Worm (Caenorhabditis elegans) whole organism, L3 larva: ENCODE data around the gene F59E11.7.

Experiments
- R02D3.7 ChIP-seq: fragments of 150-350 bp; optimal IDR thresholded peaks from 2 replicates; lab custom pipeline; 2014; ENCODE audit warnings: missing biosample characterization, missing genetic modification characterization
- ZK546.5 ChIP-seq: sonication (generic microtip); optimal IDR thresholded peaks from 2 replicates; lab custom pipeline; 2017; ENCODE audit warnings: missing biosample characterization, missing genetic modification characterization
- ama-1 ChIP-seq: fragments of 150-350 bp; optimal IDR thresholded peaks from 2 replicates; lab custom pipeline; 2018
- ceh-28 ChIP-seq: fragments of 150-350 bp; optimal IDR thresholded peaks from 2 replicates; lab custom pipeline; 2014; ENCODE audit warnings: missing biosample characterization, missing genetic modification reagents, missing genetic modification characterization
- ceh-9 ChIP-seq: sonication (generic microtip); optimal IDR thresholded peaks from 2 replicates; lab custom pipeline; 2018; ENCODE audit warnings: missing biosample characterization, missing genetic modification characterization
- daf-12 ChIP-seq: fragments of 150-350 bp; optimal IDR thresholded peaks from 2 replicates; lab custom pipeline; 2014; ENCODE audit warnings: missing biosample characterization, missing genetic modification reagents, missing genetic modification characterization
- egl-27 ChIP-seq: sonication (generic microtip); optimal IDR thresholded peaks from 4 replicates; lab custom pipeline; 2017; ENCODE audit warnings: missing biosample characterization, missing genetic modification reagents, missing genetic modification characterization
- egl-5 ChIP-seq: fragments of 150-350 bp; optimal IDR thresholded peaks from 2 replicates; lab custom pipeline; 2017; ENCODE audit warnings: missing biosample characterization, missing genetic modification reagents, missing genetic modification characterization, inconsistent platforms
- elt-3 ChIP-seq, 3 experiments: fragments of 150-350 bp in 1 of 3; sonication (generic microtip) in 2 of 3; optimal IDR thresholded peaks; 2 replicates in 2 of 3; 4 replicates in 1 of 3; lab custom pipeline; 2014 to 2017; ENCODE audit warnings: missing biosample characterization in 3 of 3, missing genetic modification characterization in 3 of 3
- eor-1 ChIP-seq, 2 experiments: fragments of 150-350 bp; optimal IDR thresholded peaks; 2 replicates each; lab custom pipeline; 2014 to 2018; ENCODE audit warnings: missing biosample characterization in 2 of 2, missing genetic modification characterization in 2 of 2
- fkh-2 ChIP-seq: fragments of 150-350 bp; optimal IDR thresholded peaks from 2 replicates; lab custom pipeline; 2014; ENCODE audit warnings: missing biosample characterization, missing genetic modification reagents, missing genetic modification characterization
- fos-1 ChIP-seq: fragments of 150-350 bp; optimal IDR thresholded peaks from 2 replicates; lab custom pipeline; 2014; ENCODE audit warnings: missing biosample characterization, missing genetic modification characterization
- hmg-11 ChIP-seq: sonication (generic microtip); optimal IDR thresholded peaks from 2 replicates; lab custom pipeline; 2016; ENCODE audit warnings: missing genetic modification characterization, missing compliant biosample characterization
- jun-1 ChIP-seq: fragments of 150-350 bp; optimal IDR thresholded peaks from 2 replicates; lab custom pipeline; 2014; ENCODE audit warnings: missing biosample characterization, missing genetic modification reagents, missing genetic modification characterization
- lin-15B ChIP-seq: fragments of 150-350 bp; optimal IDR thresholded peaks from 2 replicates; lab custom pipeline; 2014; ENCODE audit warnings: missing biosample characterization, missing genetic modification characterization
- lin-39 ChIP-seq: fragments of 150-350 bp; optimal IDR thresholded peaks from 2 replicates; lab custom pipeline; 2018; ENCODE audit warnings: missing biosample characterization, missing genetic modification reagents, missing genetic modification characterization
- mdl-1 ChIP-seq: fragments of 150-350 bp; optimal IDR thresholded peaks from 2 replicates; lab custom pipeline; 2014; ENCODE audit warnings: missing biosample characterization, missing genetic modification characterization
- mml-1 ChIP-seq: fragments of 150-350 bp; sonication (generic microtip); optimal IDR thresholded peaks from 3 replicates; lab custom pipeline; 2014; ENCODE audit warnings: missing biosample characterization, missing genetic modification characterization
- nfya-1 ChIP-seq: sonication (generic microtip); optimal IDR thresholded peaks from 2 replicates; lab custom pipeline; 2017; ENCODE audit warnings: missing genetic modification characterization, mild to moderate bottlenecking, missing compliant biosample characterization, antibody characterized with exemption, moderate library complexity; ENCODE audit not compliant: insufficient read depth
- nhr-11 ChIP-seq: fragments of 150-350 bp; optimal IDR thresholded peaks from 2 replicates; lab custom pipeline; 2014; ENCODE audit warnings: missing biosample characterization, missing genetic modification characterization
- nhr-12 ChIP-seq: fragments of 150-350 bp; optimal IDR thresholded peaks from 2 replicates; lab custom pipeline; 2014; ENCODE audit warnings: missing biosample characterization, missing genetic modification characterization
- nhr-23 ChIP-seq: fragments of 150-350 bp; optimal IDR thresholded peaks from 2 replicates; lab custom pipeline; 2014; ENCODE audit warnings: missing biosample characterization, missing genetic modification reagents, missing genetic modification characterization
- nhr-237 ChIP-seq: fragments of 150-350 bp; optimal IDR thresholded peaks from 2 replicates; lab custom pipeline; 2014; ENCODE audit warnings: missing biosample characterization, missing genetic modification characterization
- nhr-25 ChIP-seq: sonication (generic microtip); optimal IDR thresholded peaks from 2 replicates; lab custom pipeline; 2017; ENCODE audit warnings: missing biosample characterization, missing genetic modification characterization
- nhr-28 ChIP-seq: fragments of 150-350 bp; optimal IDR thresholded peaks from 2 replicates; lab custom pipeline; 2014; ENCODE audit warnings: missing biosample characterization, missing genetic modification characterization
- nhr-43 ChIP-seq: sonication (generic microtip); optimal IDR thresholded peaks from 2 replicates; lab custom pipeline; 2016; ENCODE audit warnings: mild to moderate bottlenecking, missing genetic modification characterization, missing compliant biosample characterization; ENCODE audit not compliant: poor library complexity, severe bottlenecking
- nhr-67 ChIP-seq: fragments of 150-350 bp; optimal IDR thresholded peaks from 2 replicates; lab custom pipeline; 2014; ENCODE audit warnings: missing biosample characterization, missing genetic modification characterization
- nhr-76 ChIP-seq: fragments of 150-350 bp; sonication (generic microtip); optimal IDR thresholded peaks from 5 replicates; lab custom pipeline; 2014; ENCODE audit warnings: missing biosample characterization, missing genetic modification characterization
- nhr-77 ChIP-seq: fragments of 150-350 bp; optimal IDR thresholded peaks from 2 replicates; lab custom pipeline; 2014; ENCODE audit warnings: missing biosample characterization, missing genetic modification characterization
- sea-2 ChIP-seq: fragments of 150-350 bp; sonication (generic microtip); optimal IDR thresholded peaks from 4 replicates; lab custom pipeline; 2014; ENCODE audit warnings: missing biosample characterization, missing genetic modification reagents, missing genetic modification characterization
- snpc-4 ChIP-seq: fragments of 150-350 bp; optimal IDR thresholded peaks from 2 replicates; lab custom pipeline; 2014; ENCODE audit warnings: missing biosample characterization, missing genetic modification characterization
- tbx-2 ChIP-seq: sonication (generic microtip); optimal IDR thresholded peaks from 2 replicates; lab custom pipeline; 2016; ENCODE audit warnings: mild to moderate bottlenecking, missing genetic modification characterization, missing compliant biosample characterization
- unc-39 ChIP-seq: sonication (generic microtip); optimal IDR thresholded peaks from 4 replicates; lab custom pipeline; 2017; ENCODE audit warnings: missing biosample characterization, missing genetic modification characterization
- unc-62 ChIP-seq: fragments of 150-350 bp; sonication (generic microtip); optimal IDR thresholded peaks from 4 replicates; lab custom pipeline; 2014; ENCODE audit warnings: missing biosample characterization, missing genetic modification reagents, missing genetic modification characterization
- zag-1 ChIP-seq: fragments of 150-350 bp; optimal IDR thresholded peaks from 2 replicates; lab custom pipeline; 2014; ENCODE audit warnings: missing biosample characterization, missing genetic modification characterization
- ztf-4 ChIP-seq: fragments of 150-350 bp; optimal IDR thresholded peaks from 2 replicates; lab custom pipeline; 2014; ENCODE audit warnings: missing biosample characterization, missing genetic modification characterization

The F59E11.7 gene

DNA sequence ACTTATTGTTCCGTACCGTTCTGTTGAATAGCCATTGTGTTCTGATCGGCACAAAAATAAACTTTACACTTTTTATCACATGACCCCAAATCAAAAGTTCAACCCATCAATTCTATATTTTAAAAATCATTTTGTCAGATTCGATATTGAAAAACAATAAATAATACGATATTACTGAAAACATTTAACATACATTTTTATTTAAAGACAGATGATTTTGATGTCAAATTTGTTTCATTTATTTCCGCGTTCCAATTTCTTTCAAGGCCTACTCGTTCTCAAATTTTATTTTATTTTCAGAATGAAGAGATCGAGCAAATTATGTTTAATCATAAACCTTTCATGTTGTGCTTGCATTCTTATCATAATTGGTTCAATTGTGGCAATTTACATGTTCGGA lies 4.8 kb downstream of the F59E11.7 start, which contains the start of gene F59E11.5:
Gene F59E11.5 (plus strand): TSS at position 301 of the 400 bp plus-strand sequence.
- TF ChIP-seq unc-62 (GFP tag; lab: Kevin White, UChicago) (no peak), snpc-4 (no peak), hmg-11 (no peak), daf-12 (tag; lab: Kevin White, UChicago) (no peak), mdl-1 (tag; lab: Kevin White, UChicago) (no peak), nhr-43 (no peak), zag-1 (tag; lab: Kevin White, UChicago) (no peak), lin-39 (tag; lab: Kevin White, UChicago) (no peak), ama-1 (no peak), fos-1 (tag; lab: Kevin White, UChicago) (no peak), nhr-25 (tag; lab: Kevin White, UChicago) (no peak), ztf-4 (tag; lab: Kevin White, UChicago) (no peak), nhr-12 (tag; lab: Kevin White, UChicago) (no peak), unc-39 (tag; lab: Kevin White, UChicago) (no peak), nhr-77 (tag; lab: Kevin White, UChicago) (no peak)

ce11 chrV:9001175-9001574 lies 11.1 kb downstream of the F59E11.7 start, which contains the start of gene F59E11.2:
TSS of gene F59E11.2 (plus strand) at chrV:9001475.
- TF ChIP-seq egl-27 (tag; lab: Kevin White, UChicago) (no peak), nhr-25 (tag; lab: Kevin White, UChicago) (no peak), nhr-77 (tag; lab: Kevin White, UChicago) (no peak), ZK546.5 (no peak), mdl-1 (tag; lab: Kevin White, UChicago) (no peak), mml-1 (tag; lab: Kevin White, UChicago) (no peak), ztf-4 (tag; lab: Kevin White, UChicago) (no peak), elt-3 (tag; optimal IDR thresholded peaks at IDR 0.05; lab: Kevin White, UChicago) (no peak), ama-1 (no peak), egl-5 (tag; lab: Kevin White, UChicago) (no peak), tbx-2 (tag; lab: Kevin White, UChicago) (no peak), nhr-76 (tag; lab: Kevin White, UChicago) (no peak), nhr-67 (tag; lab: Kevin White, UChicago) (no peak), ceh-28 (tag; lab: Kevin White, UChicago) (no peak)

DNA sequence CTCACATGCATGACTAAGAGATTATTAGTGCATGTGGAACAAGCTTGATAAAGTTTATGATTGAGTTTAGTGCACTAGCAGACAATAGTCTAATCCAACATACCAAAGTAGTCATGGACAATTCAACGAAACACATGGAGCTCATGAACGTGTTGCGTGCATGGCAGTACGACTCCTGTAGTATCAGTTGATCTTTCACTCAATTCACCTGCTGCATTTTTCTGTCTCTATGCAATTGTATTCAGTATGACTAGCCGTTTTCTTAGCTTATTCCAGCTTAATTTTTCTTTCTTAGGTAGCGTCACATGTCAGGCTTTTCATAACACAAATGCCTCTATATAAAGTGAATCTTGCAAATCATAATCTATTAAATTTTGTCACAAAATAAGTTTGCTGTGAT lies 13.2 kb downstream of the F59E11.7 start, which contains the start of gene srx-1:
Gene srx-1 (plus strand): TSS at position 382 of the 400 bp plus-strand sequence.
- TF ChIP-seq mdl-1 (tag; lab: Kevin White, UChicago): no peak
- TF ChIP-seq eor-1 (tag; optimal IDR thresholded peaks at IDR 0.05; lab: Kevin White, UChicago): no peak
- TF ChIP-seq fkh-2 (tag; lab: Kevin White, UChicago): no peak
- no peak for TF ChIP-seq nhr-11 (tag; lab: Kevin White, UChicago)
- TF ChIP-seq sea-2 (GFP tag; lab: Kevin White, UChicago): no peak
- no peak for TF ChIP-seq hmg-11
- TF ChIP-seq nhr-12 (tag; lab: Kevin White, UChicago): no peak
- no peak for TF ChIP-seq zag-1 (tag; lab: Kevin White, UChicago)
- no peak for TF ChIP-seq nhr-237
- no peak for TF ChIP-seq nhr-25 (tag; lab: Kevin White, UChicago)
- no peak for TF ChIP-seq egl-27 (tag; lab: Kevin White, UChicago)
- no peak for TF ChIP-seq nhr-28
- no peak for TF ChIP-seq lin-15B (tag; lab: Kevin White, UChicago)
- TF ChIP-seq jun-1: no peak
- no peak for TF ChIP-seq daf-12 (tag; lab: Kevin White, UChicago)

DNA sequence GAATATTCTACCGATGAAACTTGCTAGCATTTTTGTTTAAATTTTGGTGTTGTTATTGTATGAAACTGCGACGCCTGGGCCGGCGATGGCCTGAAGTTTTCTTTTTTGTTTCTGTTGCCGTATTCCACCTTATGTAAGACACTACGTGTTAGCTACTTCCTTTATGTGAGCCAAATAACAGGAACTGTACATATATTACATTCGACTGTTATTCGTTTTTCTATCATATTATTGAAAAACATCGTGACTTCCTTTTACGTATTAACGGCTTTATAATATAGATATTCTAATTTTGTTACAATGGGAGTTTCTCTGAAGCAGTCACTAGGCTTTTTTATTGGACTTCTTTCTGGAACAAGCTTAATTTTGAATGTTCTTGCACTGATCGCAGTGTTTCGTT lies 15.2 kb downstream of the F59E11.7 start, which contains the start of gene srx-3:
Gene srx-3 (plus strand): TSS at position 301 of the 400 bp plus-strand sequence.
- TF ChIP-seq ceh-9 (tag; lab: Kevin White, UChicago) (no peak), eor-1 (tag; optimal IDR thresholded peaks at IDR 0.05; lab: Kevin White, UChicago) (no peak), R02D3.7 (tag; lab: Kevin White, UChicago) (no peak), hmg-11 (no peak), nhr-11 (tag; lab: Kevin White, UChicago) (no peak), nhr-23 (no peak), mml-1 (tag; lab: Kevin White, UChicago) (no peak), sea-2 (GFP tag; lab: Kevin White, UChicago) (no peak), nfya-1 (tag; lab: Kevin White, UChicago) (no peak), fkh-2 (tag; lab: Kevin White, UChicago) (no peak)
- TF ChIP-seq, all 47 proteins: peak for 0
